Worm (Caenorhabditis elegans) whole organism, L3 larva: ENCODE measurements around the gene rsd-3.

Experiments used
- aly-2 ChIP-seq: fragments of 150-350 bp; optimal IDR thresholded peaks from 2 replicates; lab custom pipeline; 2014; ENCODE audit warnings: missing biosample characterization, missing genetic modification characterization
- ama-1 ChIP-seq: fragments of 150-350 bp; optimal IDR thresholded peaks from 2 replicates; lab custom pipeline; 2018
- egl-27 ChIP-seq: sonication (generic microtip); optimal IDR thresholded peaks from 4 replicates; lab custom pipeline; 2017; ENCODE audit warnings: missing biosample characterization, missing genetic modification reagents, missing genetic modification characterization
- elt-2 ChIP-seq: sonication (generic microtip); optimal IDR thresholded peaks from 2 replicates; lab custom pipeline; 2016; ENCODE audit warnings: missing genetic modification reagents, mild to moderate bottlenecking, missing genetic modification characterization, missing compliant biosample characterization
- elt-3 ChIP-seq, 3 experiments: fragments of 150-350 bp in 1 of 3; sonication (generic microtip) in 2 of 3; optimal IDR thresholded peaks; 2 replicates in 2 of 3; 4 replicates in 1 of 3; lab custom pipeline; 2014 to 2017; ENCODE audit warnings: missing biosample characterization in 3 of 3, missing genetic modification characterization in 3 of 3
- lin-15B ChIP-seq: fragments of 150-350 bp; optimal IDR thresholded peaks from 2 replicates; lab custom pipeline; 2014; ENCODE audit warnings: missing biosample characterization, missing genetic modification characterization
- mdl-1 ChIP-seq: fragments of 150-350 bp; optimal IDR thresholded peaks from 2 replicates; lab custom pipeline; 2014; ENCODE audit warnings: missing biosample characterization, missing genetic modification characterization
- nhr-11 ChIP-seq: fragments of 150-350 bp; optimal IDR thresholded peaks from 2 replicates; lab custom pipeline; 2014; ENCODE audit warnings: missing biosample characterization, missing genetic modification characterization
- nhr-12 ChIP-seq: fragments of 150-350 bp; optimal IDR thresholded peaks from 2 replicates; lab custom pipeline; 2014; ENCODE audit warnings: missing biosample characterization, missing genetic modification characterization
- sea-2 ChIP-seq: fragments of 150-350 bp; sonication (generic microtip); optimal IDR thresholded peaks from 4 replicates; lab custom pipeline; 2014; ENCODE audit warnings: missing biosample characterization, missing genetic modification reagents, missing genetic modification characterization
- ztf-11 ChIP-seq: fragments of 150-350 bp; optimal IDR thresholded peaks from 2 replicates; lab custom pipeline; 2014; ENCODE audit warnings: missing biosample characterization, missing genetic modification characterization
- ztf-4 ChIP-seq: fragments of 150-350 bp; optimal IDR thresholded peaks from 2 replicates; lab custom pipeline; 2014; ENCODE audit warnings: missing biosample characterization, missing genetic modification characterization

ce11 chrX:11826892-11827291, 28.6 kb downstream of the rsd-3 start:
- no peak for TF ChIP-seq elt-3 (tag; optimal IDR thresholded peaks at IDR 0.05; lab: Kevin White, UChicago)
- no peak for TF ChIP-seq elt-2
- TF ChIP-seq nhr-12, result no peak
- no peak for TF ChIP-seq egl-27 (tag; lab: Kevin White, UChicago)
- TF ChIP-seq nhr-11 (tag; lab: Kevin White, UChicago), result no peak
- no peak for TF ChIP-seq ama-1 (lab: Kevin White, UChicago)
- TF ChIP-seq ztf-4 (tag; lab: Kevin White, UChicago), result no peak
- no peak for TF ChIP-seq ztf-11
- TF ChIP-seq sea-2 (GFP tag; lab: Kevin White, UChicago), result no peak
- no peak for TF ChIP-seq mdl-1 (tag; lab: Kevin White, UChicago)
- TF ChIP-seq lin-15B (tag; lab: Kevin White, UChicago), result no peak
- TF ChIP-seq aly-2, result no peak
